Fruit fly (Drosophila melanogaster): ENCODE results near the gene dsx.

- TF ChIP-seq psq (optimal IDR thresholded peaks at IDR 0.05) (no peak), ttk (optimal IDR thresholded peaks at IDR 0.05) (no peak), Myc (optimal IDR thresholded peaks at IDR 0.05) (no peak), insv (optimal IDR thresholded peaks at IDR 0.05) (no peak), Sin3A (optimal IDR thresholded peaks at IDR 0.05) (no peak)
These were observed 76.2 kb downstream of the dsx start, which contains the start of gene wtrw for dm6 chr3R:7891031-7891430.
